Worm (Caenorhabditis elegans) whole organism, L1 larva: ENCODE measurements around the gene T28D6.5.

Experiments used
- ceh-63 ChIP-seq: fragments of 200-800 bp; sonication (Bioruptor generic); optimal IDR thresholded peaks from 2 replicates; lab custom pipeline; 2018; ENCODE audit warnings: mild to moderate bottlenecking, missing genetic modification characterization, missing compliant biosample characterization
- egl-27 ChIP-seq, 2 experiments: fragments of 150-350 bp in 1 of 2; sonication (generic microtip); optimal IDR thresholded peaks; 3 replicates each; lab custom pipeline; 2017 to 2018; ENCODE audit warnings: missing biosample characterization in 2 of 2, missing genetic modification characterization in 2 of 2, missing genetic modification reagents in 2 of 2
- fkh-4 ChIP-seq: sonication (generic microtip); optimal IDR thresholded peaks from 2 replicates; lab custom pipeline; 2016; ENCODE audit warnings: missing compliant biosample characterization, missing genetic modification characterization, borderline replicate concordance
- lin-15B ChIP-seq: fragments of 150-350 bp; sonication (generic microtip); optimal IDR thresholded peaks from 3 replicates; lab custom pipeline; 2014; ENCODE audit warnings: missing biosample characterization, missing genetic modification characterization
- mdl-1 ChIP-seq, 2 experiments: fragments of 150-350 bp; optimal IDR thresholded peaks; 2 replicates each; lab custom pipeline; 2014 to 2017; ENCODE audit warnings: missing biosample characterization in 2 of 2, missing genetic modification characterization in 2 of 2, inconsistent platforms in 1 of 2
- nhr-12 ChIP-seq: sonication (generic microtip); optimal IDR thresholded peaks from 2 replicates; lab custom pipeline; 2017; ENCODE audit warnings: missing biosample characterization, missing genetic modification characterization
- pqm-1 ChIP-seq: sonication (generic microtip); optimal IDR thresholded peaks from 3 replicates; lab custom pipeline; 2017; ENCODE audit warnings: missing biosample characterization, missing genetic modification characterization

DNA sequence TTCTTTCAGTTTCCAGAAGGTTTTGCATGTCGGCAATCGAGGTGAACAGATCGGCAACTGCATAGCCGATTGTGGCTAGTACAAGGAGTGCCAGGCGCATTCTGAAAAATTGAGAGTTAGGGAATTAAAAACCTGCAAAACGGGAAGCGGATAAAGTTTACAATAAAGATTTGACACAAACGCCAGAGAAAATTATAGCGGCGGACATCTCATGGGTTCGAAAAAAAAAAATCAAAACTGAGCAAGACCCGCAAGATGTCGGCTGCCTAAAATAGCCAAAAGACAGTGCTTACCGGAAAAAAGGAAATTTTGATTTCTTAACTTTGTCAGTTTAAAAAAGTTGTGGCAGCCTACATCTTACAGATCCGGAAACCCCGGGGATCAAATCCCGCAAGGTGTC lies 44.4 kb downstream of the T28D6.5 start, which contains the start of gene dpy-18:
- TF ChIP-seq pqm-1 (no peak), ceh-63 (no peak), egl-27 (tag; optimal IDR thresholded peaks at IDR 0.05; lab: Kevin White, UChicago) (no peak), fkh-4 (tag; lab: Kevin White, UChicago) (no peak), nhr-12 (tag; lab: Kevin White, UChicago) (no peak), lin-15B (tag; lab: Kevin White, UChicago) (no peak), mdl-1 (tag; optimal IDR thresholded peaks at IDR 0.05; lab: Kevin White, UChicago) (no peak)
